Worm (Caenorhabditis elegans) whole organism, young adult: ENCODE data around the gene D1005.5.

Source experiments
- B0019.2 ChIP-seq: fragments of 200-800 bp; sonication (Bioruptor generic); conservative IDR thresholded peaks from 2 replicates; pipeline ENCODE4 v1.3.6; 2022; ENCODE audit warnings: missing genetic modification reagents, missing genetic modification characterization, missing compliant biosample characterization
- C17E4.6 ChIP-seq: fragments of 200-800 bp; sonication (Bioruptor generic); IDR thresholded peaks from 2 replicates; pipeline ENCODE4 v1.3.6; 2022; ENCODE audit warnings: missing genetic modification reagents, missing genetic modification characterization, missing compliant biosample characterization
- F22D6.2 ChIP-seq: sonication (generic microtip); optimal IDR thresholded peaks from 2 replicates; lab custom pipeline; 2016; ENCODE audit warnings: mild to moderate bottlenecking, missing genetic modification characterization, missing compliant biosample characterization
- F23B12.7 ChIP-seq: sonication (generic microtip); optimal IDR thresholded peaks from 2 replicates; lab custom pipeline; 2017; ENCODE audit warnings: missing genetic modification characterization, mild to moderate bottlenecking, missing compliant biosample characterization, antibody characterized with exemption, moderate library complexity; ENCODE audit not compliant: insufficient read depth
- F37B4.10 ChIP-seq: fragments of 200-800 bp; sonication (Bioruptor generic); IDR thresholded peaks from 2 replicates; pipeline ENCODE4 v1.3.6; 2022; ENCODE audit warnings: missing genetic modification characterization, missing compliant biosample characterization
- F49E8.2 ChIP-seq: sonication (generic microtip); optimal IDR thresholded peaks from 3 replicates; lab custom pipeline; 2017; ENCODE audit warnings: missing genetic modification characterization, mild to moderate bottlenecking, missing compliant biosample characterization, antibody characterized with exemption, moderate library complexity; ENCODE audit not compliant: insufficient read depth
- F52B5.7 ChIP-seq: sonication (generic microtip); optimal IDR thresholded peaks from 2 replicates; lab custom pipeline; 2016; ENCODE audit warnings: mild to moderate bottlenecking, missing genetic modification characterization, missing compliant biosample characterization
- F55B11.4 ChIP-seq: sonication (generic microtip); optimal IDR thresholded peaks from 2 replicates; lab custom pipeline; 2016; ENCODE audit warnings: missing compliant biosample characterization, missing genetic modification characterization, borderline replicate concordance; ENCODE audit not compliant: insufficient read depth
- F57A8.1 ChIP-seq: fragments of 200-800 bp; sonication (Bioruptor generic); optimal IDR thresholded peaks from 2 replicates; lab custom pipeline; 2018; ENCODE audit warnings: mild to moderate bottlenecking, missing genetic modification characterization, moderate library complexity, missing compliant biosample characterization
- K11D2.4 ChIP-seq: fragments of 200-800 bp; sonication (Bioruptor generic); IDR thresholded peaks from 2 replicates; pipeline ENCODE4 v1.3.6; 2022; ENCODE audit warnings: missing genetic modification reagents, missing genetic modification characterization, missing compliant biosample characterization
- K12H6.12 ChIP-seq: fragments of 200-800 bp; sonication (Bioruptor generic); optimal IDR thresholded peaks from 2 replicates; lab custom pipeline; 2018; ENCODE audit warnings: mild to moderate bottlenecking, missing genetic modification characterization, missing compliant biosample characterization
- Y53F4B.3 ChIP-seq: fragments of 200-800 bp; sonication (Bioruptor generic); IDR thresholded peaks from 2 replicates; pipeline ENCODE4 v1.3.6; 2022; ENCODE audit warnings: missing genetic modification reagents, missing genetic modification characterization, missing compliant biosample characterization
- Y53G8AR.9 ChIP-seq: fragments of 200-800 bp; sonication (Bioruptor generic); conservative IDR thresholded peaks from 2 replicates; pipeline ENCODE4 v1.3.6; 2022; ENCODE audit warnings: missing genetic modification reagents, missing genetic modification characterization, missing compliant biosample characterization
- Y56A3A.18 ChIP-seq: fragments of 200-800 bp; sonication (Bioruptor generic); IDR thresholded peaks from 2 replicates; pipeline ENCODE4 v1.3.6; 2022; ENCODE audit warnings: missing genetic modification reagents, missing genetic modification characterization, missing compliant biosample characterization
- Y67H2A.10 ChIP-seq: fragments of 200-800 bp; sonication (Bioruptor generic); conservative IDR thresholded peaks from 2 replicates; pipeline ENCODE4 v1.3.6; 2022; ENCODE audit warnings: missing genetic modification reagents, missing genetic modification characterization, missing compliant biosample characterization
- Y79H2A.3 ChIP-seq: fragments of 200-800 bp; sonication (Bioruptor generic); conservative IDR thresholded peaks from 2 replicates; pipeline ENCODE4 v1.3.6; 2022; ENCODE audit warnings: missing genetic modification reagents, missing genetic modification characterization, missing compliant biosample characterization
- Y95B8A.8 ChIP-seq: fragments of 200-800 bp; sonication (Bioruptor generic); IDR thresholded peaks from 2 replicates; pipeline ENCODE4 v1.3.6; 2022; ENCODE audit warnings: missing genetic modification reagents, missing genetic modification characterization, missing compliant biosample characterization
- attf-3 ChIP-seq: fragments of 200-800 bp; sonication (Bioruptor generic); conservative IDR thresholded peaks from 2 replicates; pipeline ENCODE4 v1.3.6; 2022; ENCODE audit warnings: missing genetic modification reagents, missing genetic modification characterization, missing compliant biosample characterization
- attf-5 ChIP-seq: fragments of 200-800 bp; sonication (Bioruptor generic); optimal IDR thresholded peaks from 2 replicates; lab custom pipeline; 2018; ENCODE audit warnings: mild to moderate bottlenecking, missing genetic modification characterization, missing compliant biosample characterization
- cebp-2 ChIP-seq: fragments of 200-800 bp; sonication (Bioruptor generic); IDR thresholded peaks from 2 replicates; pipeline ENCODE4 v1.3.6; 2022; ENCODE audit warnings: missing genetic modification characterization, missing compliant biosample characterization
- chd-7 ChIP-seq: sonication (generic microtip); optimal IDR thresholded peaks from 2 replicates; lab custom pipeline; 2016; ENCODE audit warnings: mild to moderate bottlenecking, missing genetic modification characterization, moderate library complexity, missing compliant biosample characterization
- dox-1 ChIP-seq: fragments of 200-800 bp; sonication (Bioruptor generic); IDR thresholded peaks from 2 replicates; pipeline ENCODE4 v1.3.6; 2022; ENCODE audit warnings: missing genetic modification reagents, missing genetic modification characterization, missing compliant biosample characterization
- egl-44 ChIP-seq: fragments of 200-800 bp; sonication (Bioruptor generic); IDR thresholded peaks from 2 replicates; pipeline ENCODE4 v1.3.6; 2022; ENCODE audit warnings: missing genetic modification reagents, missing genetic modification characterization, missing compliant biosample characterization
- hlh-26 ChIP-seq: fragments of 200-800 bp; sonication (Bioruptor generic); conservative IDR thresholded peaks from 2 replicates; pipeline ENCODE4 v1.3.6; 2022; ENCODE audit warnings: missing genetic modification reagents, missing genetic modification characterization, missing compliant biosample characterization
- hmg-1.2 ChIP-seq: fragments of 200-800 bp; sonication (Bioruptor generic); IDR thresholded peaks from 2 replicates; pipeline ENCODE4 v1.3.6; 2022; ENCODE audit warnings: missing genetic modification reagents, missing genetic modification characterization, missing compliant biosample characterization
- let-526 ChIP-seq: fragments of 200-800 bp; sonication (Bioruptor generic); IDR thresholded peaks from 2 replicates; pipeline ENCODE4 v1.3.6; 2022; ENCODE audit warnings: missing genetic modification reagents, missing genetic modification characterization, missing compliant biosample characterization
- lir-1 ChIP-seq: fragments of 200-800 bp; sonication (Bioruptor generic); conservative IDR thresholded peaks from 2 replicates; pipeline ENCODE4 v1.3.6; 2022; ENCODE audit warnings: missing genetic modification reagents, missing genetic modification characterization, missing compliant biosample characterization
- madf-8 ChIP-seq: fragments of 200-800 bp; sonication (Bioruptor generic); conservative IDR thresholded peaks from 2 replicates; pipeline ENCODE4 v1.3.6; 2022; ENCODE audit warnings: missing genetic modification reagents, missing genetic modification characterization, missing compliant biosample characterization
- mcd-1 ChIP-seq: fragments of 200-800 bp; sonication (Bioruptor generic); IDR thresholded peaks from 2 replicates; pipeline ENCODE4 v1.3.6; 2022; ENCODE audit warnings: missing genetic modification reagents, missing genetic modification characterization, missing compliant biosample characterization
- mel-28 ChIP-seq: sonication (generic microtip); optimal IDR thresholded peaks from 2 replicates; lab custom pipeline; 2016; ENCODE audit warnings: borderline replicate concordance, mild to moderate bottlenecking, missing genetic modification characterization, missing compliant biosample characterization
- mes-4 ChIP-seq: sonication (generic microtip); optimal IDR thresholded peaks from 2 replicates; lab custom pipeline; 2016; ENCODE audit warnings: missing genotype, missing genetic modification characterization, missing compliant biosample characterization
- nfyb-1 ChIP-seq: fragments of 200-800 bp; sonication (Bioruptor generic); IDR thresholded peaks from 2 replicates; pipeline ENCODE4 v1.3.6; 2022; ENCODE audit warnings: missing genetic modification reagents, missing genetic modification characterization, missing compliant biosample characterization
- nhr-120 ChIP-seq: fragments of 200-800 bp; sonication (Bioruptor generic); IDR thresholded peaks from 2 replicates; pipeline ENCODE4 v1.3.6; 2022; ENCODE audit warnings: missing genetic modification characterization, missing compliant biosample characterization
- nhr-27 ChIP-seq: fragments of 200-800 bp; sonication (Bioruptor generic); optimal IDR thresholded peaks from 2 replicates; lab custom pipeline; 2018; ENCODE audit warnings: mild to moderate bottlenecking, missing genetic modification characterization, moderate library complexity, missing compliant biosample characterization
- pbrm-1 ChIP-seq: fragments of 200-800 bp; sonication (Bioruptor generic); IDR thresholded peaks from 2 replicates; pipeline ENCODE4 v1.3.6; 2022; ENCODE audit warnings: missing genetic modification reagents, missing genetic modification characterization, missing compliant biosample characterization
- rec-8 ChIP-seq, 2 experiments: sonication (generic microtip); optimal IDR thresholded peaks; 2 replicates each; lab custom pipeline; 2016; ENCODE audit warnings: mild to moderate bottlenecking in 2 of 2, missing genetic modification characterization in 2 of 2, missing genetic modification reagents in 2 of 2, missing genotype in 2 of 2, missing biosample characterization in 1 of 2, missing compliant biosample characterization in 1 of 2, moderate library complexity in 1 of 2
- sea-2 ChIP-seq: fragments of 200-800 bp; sonication (Bioruptor generic); IDR thresholded peaks from 2 replicates; pipeline ENCODE4 v1.3.6; 2022; ENCODE audit warnings: missing genetic modification characterization, missing compliant biosample characterization
- snpc-4 ChIP-seq, 5 experiments: fragments of 150-350 bp in 1 of 5; sonication (generic microtip) in 4 of 5; optimal IDR thresholded peaks; 2 replicates each; lab custom pipeline; 2014 to 2018; ENCODE audit warnings: missing genetic modification characterization in 5 of 5, missing biosample characterization in 3 of 5, antibody characterized with exemption in 2 of 5, mild to moderate bottlenecking in 2 of 5, missing compliant biosample characterization in 2 of 5, missing genotype in 2 of 5, moderate library complexity in 2 of 5, missing genetic modification reagents in 1 of 5
- somi-1 ChIP-seq: fragments of 200-800 bp; sonication (Bioruptor generic); optimal IDR thresholded peaks from 2 replicates; lab custom pipeline; 2018; ENCODE audit warnings: mild to moderate bottlenecking, missing genetic modification characterization, missing compliant biosample characterization
- sptf-2 ChIP-seq: fragments of 200-800 bp; sonication (Bioruptor generic); optimal IDR thresholded peaks from 2 replicates; lab custom pipeline; 2018; ENCODE audit warnings: mild to moderate bottlenecking, missing genetic modification characterization, missing compliant biosample characterization
- tlf-1 ChIP-seq: fragments of 200-800 bp; sonication (Bioruptor generic); optimal IDR thresholded peaks from 2 replicates; lab custom pipeline; 2018; ENCODE audit warnings: mild to moderate bottlenecking, missing genetic modification characterization, missing compliant biosample characterization
- zfh-2 ChIP-seq: fragments of 200-800 bp; sonication (Bioruptor generic); conservative IDR thresholded peaks from 2 replicates; pipeline ENCODE4 v1.3.6; 2022; ENCODE audit warnings: missing genetic modification reagents, missing genetic modification characterization, missing compliant biosample characterization
- ztf-18 ChIP-seq: sonication (generic microtip); optimal IDR thresholded peaks from 2 replicates; lab custom pipeline; 2016; ENCODE audit warnings: missing genotype, mild to moderate bottlenecking, missing genetic modification characterization, missing compliant biosample characterization
- ztf-3 ChIP-seq: fragments of 200-800 bp; sonication (Bioruptor generic); optimal IDR thresholded peaks from 2 replicates; lab custom pipeline; 2018; ENCODE audit warnings: mild to moderate bottlenecking, missing genetic modification characterization, missing compliant biosample characterization

Gene D1005.5

ce11 chrX:1450352-1450818, 22.4 kb downstream of the D1005.5 start, which contains the start of gene W05H7.1:
TSS of gene W05H7.1 (plus strand) at chrX:1450768.
- TF ChIP-seq hmg-1.2 (GFP tag; lab: Robert Waterston, UW) (peak; percentile 46; the same call in 1 of the 2 replicates), Y79H2A.3 (no peak), Y95B8A.8 (GFP tag; lab: Robert Waterston, UW) (no peak), K11D2.4 (GFP tag; lab: Robert Waterston, UW) (0 out of 2 replicates have a peak, but pooled peaks have one; percentile 23), mcd-1 (peak; percentile 7; the same call in 1 of the 2 replicates)

- TF ChIP-seq attf-3 (GFP tag; lab: Robert Waterston, UW) = no peak; the same call in 1 of the 2 replicates
- TF ChIP-seq sptf-2 (GFP tag; lab: Kevin White, UChicago) = no peak
- peak; percentile 55 for TF ChIP-seq snpc-4 (GFP tag; optimal IDR thresholded peaks at IDR 0.05; lab: Kevin White, UChicago)
- peak; percentile 45 to 78 (median 68) for TF ChIP-seq snpc-4 (tag; optimal IDR thresholded peaks at IDR 0.05; lab: Kevin White, UChicago)
- TF ChIP-seq Y53F4B.3 (GFP tag; lab: Robert Waterston, UW) = no peak
- peak; percentile 85 for TF ChIP-seq dox-1
- TF ChIP-seq sea-2 (GFP tag; lab: Robert Waterston, UW) = peak; percentile 47; the same call in 1 of the 2 replicates
- no peak for TF ChIP-seq F37B4.10 (GFP tag; lab: Robert Waterston, UW)
- peak; percentile 39 for TF ChIP-seq ztf-18 (tag; lab: Kevin White, UChicago)
- TF ChIP-seq mel-28 (tag; lab: Kevin White, UChicago) = no peak
- TF ChIP-seq tlf-1 (GFP tag; lab: Kevin White, UChicago) = peak; percentile 56
- 0 out of 2 replicates have a peak, but pooled peaks have one; percentile 50 for TF ChIP-seq Y56A3A.18 (GFP tag; lab: Robert Waterston, UW)
- TF ChIP-seq somi-1 (GFP tag; lab: Kevin White, UChicago) = peak; percentile 75
- no peak for TF ChIP-seq B0019.2
- TF ChIP-seq attf-5 (GFP tag; lab: Kevin White, UChicago) = peak; percentile 96
- TF ChIP-seq F22D6.2 (tag; lab: Kevin White, UChicago) = peak; percentile 20
- no peak for TF ChIP-seq ztf-3 (GFP tag; lab: Kevin White, UChicago)
- no peak for TF ChIP-seq C17E4.6 (GFP tag; lab: Robert Waterston, UW)
- TF ChIP-seq nfyb-1 = peak; percentile 84
- TF ChIP-seq let-526 = peak; percentile 80; the same call in 1 of the 2 replicates
- peak; percentile 87 for TF ChIP-seq Y67H2A.10 (GFP tag; lab: Robert Waterston, UW)
- TF ChIP-seq F55B11.4 = no peak
- peak; percentile 76 for TF ChIP-seq chd-7 (tag; lab: Kevin White, UChicago)
- no peak for TF ChIP-seq F49E8.2 (tag; lab: Kevin White, UChicago)
- TF ChIP-seq rec-8 (tag; optimal IDR thresholded peaks at IDR 0.05; lab: Kevin White, UChicago) = no peak
- TF ChIP-seq K12H6.12 (tag; lab: Kevin White, UChicago) = peak; percentile 91
- TF ChIP-seq cebp-2 (GFP tag; lab: Robert Waterston, UW) = no peak
- no peak for TF ChIP-seq hlh-26 (GFP tag; lab: Robert Waterston, UW)
- no peak for TF ChIP-seq mes-4 (tag; lab: Kevin White, UChicago)
- TF ChIP-seq lir-1 (GFP tag; lab: Robert Waterston, UW) = peak; percentile 80
- TF ChIP-seq nhr-27 = no peak
- TF ChIP-seq F23B12.7 (tag; lab: Kevin White, UChicago) = no peak
- peak; percentile 90 for TF ChIP-seq pbrm-1 (GFP tag; lab: Robert Waterston, UW)
- TF ChIP-seq zfh-2 = peak; percentile 97
- TF ChIP-seq F52B5.7 (tag; lab: Kevin White, UChicago) = peak; percentile 31
- no peak for TF ChIP-seq F57A8.1 (GFP tag; lab: Kevin White, UChicago)
- peak; percentile 83 for TF ChIP-seq egl-44 (GFP tag; lab: Robert Waterston, UW)
- peak; percentile 77; the same call in 1 of the 2 replicates for TF ChIP-seq Y53G8AR.9 (GFP tag; lab: Robert Waterston, UW)
- no peak for TF ChIP-seq nhr-120 (GFP tag; lab: Robert Waterston, UW)
- no peak for TF ChIP-seq madf-8 (GFP tag; lab: Robert Waterston, UW)
These were observed 26.1 kb downstream of the D1005.5 start, which contains the start of gene zfp-3 for ce11 chrX:1446593-1447141. TSS of gene zfp-3 (minus strand) at chrX:1446643.
